Worm (Caenorhabditis elegans): ENCODE measurements around the gene gcy-12.
A peak's percentile ranks its signal among the peaks of the same experiment; 100 is the strongest.

Gene gcy-12

ce11 chrII:5310795-5311194 is 1.1 kb upstream of the gcy-12 start:
- no peak for TF ChIP-seq nfya-1 (tag; optimal IDR thresholded peaks at IDR 0.05; ENCODE audit: insufficient read depth)
- TF ChIP-seq ztf-4 (tag; optimal IDR thresholded peaks at IDR 0.05), result no peak
- no peak for TF ChIP-seq lin-39 (tag; optimal IDR thresholded peaks at IDR 0.05)
- no peak for TF ChIP-seq tbx-2 (tag; optimal IDR thresholded peaks at IDR 0.05)
- TF ChIP-seq egl-5 (tag; optimal IDR thresholded peaks at IDR 0.05), result no peak
- TF ChIP-seq R02D3.7 (tag; optimal IDR thresholded peaks at IDR 0.05), result no peak
- no peak for TF ChIP-seq lin-15B (tag; optimal IDR thresholded peaks at IDR 0.05)
- no peak for TF ChIP-seq ceh-82 (tag; optimal IDR thresholded peaks at IDR 0.05)
- no peak for TF ChIP-seq jun-1 (tag; optimal IDR thresholded peaks at IDR 0.05)
- TF ChIP-seq ztf-11 (tag; optimal IDR thresholded peaks at IDR 0.05), result no peak

DNA sequence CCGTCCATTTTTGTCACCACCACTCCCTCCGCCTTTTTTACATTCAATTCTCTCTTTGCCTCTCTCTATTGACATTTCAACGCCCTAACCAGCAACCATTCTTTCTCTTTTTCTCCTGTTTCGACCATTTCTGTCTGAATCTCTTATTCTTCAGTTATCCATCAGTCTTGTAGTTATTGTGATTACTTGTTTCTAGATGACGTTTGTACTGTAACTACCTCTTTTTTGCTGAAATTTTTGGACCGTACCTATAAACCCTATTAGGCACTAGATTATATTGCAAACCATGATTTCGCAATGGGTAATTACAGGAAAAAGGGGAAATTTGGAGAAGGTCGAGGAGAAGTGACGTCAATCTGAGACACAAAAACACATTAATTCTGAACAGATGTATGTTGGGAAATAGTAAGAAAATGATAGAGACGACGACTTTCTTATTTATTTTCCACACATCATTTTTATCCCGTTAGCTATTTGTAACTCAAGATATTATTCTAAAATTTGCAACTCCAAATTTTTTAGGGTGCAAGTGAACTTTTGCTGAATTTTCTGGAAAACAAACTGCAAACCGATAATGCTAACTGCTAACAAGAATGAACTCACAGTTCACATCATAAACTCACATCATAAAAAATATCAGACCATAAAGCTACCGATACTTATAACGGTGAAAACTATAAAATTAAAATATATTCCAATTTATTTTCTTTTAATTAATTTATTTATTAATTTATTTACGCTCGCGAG is 8.5 kb downstream of the gcy-12 start:
- TF ChIP-seq jun-1 (tag; optimal IDR thresholded peaks at IDR 0.05) (no peak), egl-5 (tag; optimal IDR thresholded peaks at IDR 0.05) (peak; percentile 2), zag-1 (tag; optimal IDR thresholded peaks at IDR 0.05) (no peak), lsy-12 (tag; optimal IDR thresholded peaks at IDR 0.05) (no peak), R02D3.7 (tag; optimal IDR thresholded peaks at IDR 0.05) (no peak), hmg-11 (tag; optimal IDR thresholded peaks at IDR 0.05) (peak; percentile 9), nhr-23 (tag; optimal IDR thresholded peaks at IDR 0.05) (peak; percentile 36), skn-1 (tag; optimal IDR thresholded peaks at IDR 0.05) (no peak), ceh-82 (tag; optimal IDR thresholded peaks at IDR 0.05) (no peak), nhr-43 (tag; optimal IDR thresholded peaks at IDR 0.05; ENCODE audit: poor library complexity, severe bottlenecking) (no peak), ZK546.5 (tag; optimal IDR thresholded peaks at IDR 0.05) (no peak), ztf-11 (tag; optimal IDR thresholded peaks at IDR 0.05) (no peak), elt-3 (tag; optimal IDR thresholded peaks at IDR 0.05) (no peak), snpc-4 (tag; optimal IDR thresholded peaks at IDR 0.05) (no peak), pqm-1 (tag; optimal IDR thresholded peaks at IDR 0.05) (peak; percentile 65), ceh-16 (tag; optimal IDR thresholded peaks at IDR 0.05) (no peak), lin-39 (tag; optimal IDR thresholded peaks at IDR 0.05) (no peak), nhr-77 (tag; optimal IDR thresholded peaks at IDR 0.05) (peak; percentile 66), pha-4 (tag; optimal IDR thresholded peaks at IDR 0.05) (peak; percentile 99), elt-2 (tag; optimal IDR thresholded peaks at IDR 0.05) (peak; percentile 59), nhr-25 (tag; optimal IDR thresholded peaks at IDR 0.05) (peak; percentile 57), ceh-28 (tag; optimal IDR thresholded peaks at IDR 0.05) (peak; percentile 45)

DNA sequence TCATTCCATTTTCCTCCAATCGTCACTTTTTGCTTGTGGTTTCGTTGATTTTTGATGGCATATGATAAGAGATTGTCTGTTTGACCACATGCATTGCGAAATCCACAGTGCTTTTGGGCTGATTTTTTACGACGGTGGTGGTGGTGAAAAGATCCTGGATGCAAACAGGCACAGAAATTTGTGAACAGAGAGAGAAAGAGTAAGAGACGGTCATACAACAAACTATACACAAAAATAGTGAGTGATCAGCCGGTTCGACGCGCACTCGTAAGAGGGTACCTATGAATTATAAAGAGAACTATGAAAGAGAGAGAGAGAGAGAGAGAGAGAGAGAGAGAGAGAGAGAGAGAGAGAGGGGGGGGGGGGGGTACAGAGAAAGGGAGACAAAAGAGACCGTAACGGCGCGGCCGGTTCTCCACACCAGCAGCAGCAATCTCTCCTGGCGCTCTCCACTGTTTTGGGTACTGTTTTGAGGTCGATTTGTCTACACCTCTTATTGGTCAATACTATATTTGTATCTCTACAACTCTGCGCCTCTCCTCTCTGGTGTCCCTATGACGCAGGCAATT is 10.0 kb downstream of the gcy-12 start:
- TF ChIP-seq pqm-1 (tag; optimal IDR thresholded peaks at IDR 0.05), result peak; percentile 25
- TF ChIP-seq R02D3.7 (tag; optimal IDR thresholded peaks at IDR 0.05), result peak; percentile 6
- TF ChIP-seq nhr-25 (tag; optimal IDR thresholded peaks at IDR 0.05), result peak; percentile 79
- TF ChIP-seq nfya-1 (tag; optimal IDR thresholded peaks at IDR 0.05; ENCODE audit: insufficient read depth), result peak; percentile 21
- TF ChIP-seq jun-1 (tag; optimal IDR thresholded peaks at IDR 0.05), result peak; percentile 82
- TF ChIP-seq nhr-43 (tag; optimal IDR thresholded peaks at IDR 0.05; ENCODE audit: poor library complexity, severe bottlenecking), result peak; percentile 89
- no peak for TF ChIP-seq zag-1 (tag; optimal IDR thresholded peaks at IDR 0.05)
- no peak for TF ChIP-seq fkh-2 (tag; optimal IDR thresholded peaks at IDR 0.05)
- TF ChIP-seq lsy-12 (tag; optimal IDR thresholded peaks at IDR 0.05), result peak; percentile 83
- TF ChIP-seq fos-1 (tag; optimal IDR thresholded peaks at IDR 0.05), result peak; percentile 8
- TF ChIP-seq elt-2 (tag; optimal IDR thresholded peaks at IDR 0.05), result peak; percentile 80
- peak; percentile 45 for TF ChIP-seq ceh-28 (tag; optimal IDR thresholded peaks at IDR 0.05)
- TF ChIP-seq egl-27 (tag; optimal IDR thresholded peaks at IDR 0.05), result no peak
- peak; percentile 33 for TF ChIP-seq elt-1 (tag; optimal IDR thresholded peaks at IDR 0.05)
- TF ChIP-seq tbx-2 (tag; optimal IDR thresholded peaks at IDR 0.05), result peak; percentile 45
- peak; percentile 74 for TF ChIP-seq pha-4 (tag; optimal IDR thresholded peaks at IDR 0.05)
- peak in 2 of 3 experiments; percentile 46 to 94 for TF ChIP-seq elt-3 (tag; optimal IDR thresholded peaks at IDR 0.05)
- TF ChIP-seq nhr-28 (tag; optimal IDR thresholded peaks at IDR 0.05), result no peak
- peak; percentile 77 for TF ChIP-seq nhr-23 (tag; optimal IDR thresholded peaks at IDR 0.05)

DNA sequence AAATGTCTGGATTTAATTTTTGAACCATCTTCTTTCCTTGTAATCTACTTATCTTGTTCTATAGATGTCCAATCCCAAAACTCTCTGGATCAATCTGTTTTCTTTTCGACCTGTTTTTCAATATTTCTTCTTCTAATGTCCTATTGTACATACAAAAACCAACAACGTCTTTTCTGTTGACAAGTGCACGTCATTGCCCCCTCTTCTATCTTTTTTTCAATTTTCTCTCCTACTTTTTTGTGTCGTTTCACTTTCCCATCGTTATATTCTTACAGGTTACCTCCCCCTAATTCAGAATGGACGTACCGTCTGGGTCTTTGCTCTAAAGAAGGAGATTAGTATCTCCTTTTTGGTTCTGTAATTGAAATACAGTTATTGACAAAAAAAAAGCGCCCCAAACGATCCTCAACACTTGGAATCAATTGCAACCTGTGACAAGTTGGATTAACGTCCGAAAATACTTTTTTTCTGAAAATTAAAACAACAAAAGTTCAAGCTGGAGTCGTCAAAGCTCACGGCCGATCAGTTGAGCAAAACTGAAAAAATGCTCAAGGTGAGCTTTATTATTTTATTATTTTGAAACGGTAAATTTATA is 11.0 kb downstream of the gcy-12 start, which contains the start of gene vhp-1:
Gene vhp-1 (plus strand): TSS at position 545 of the 595 bp plus-strand sequence.
- TF ChIP-seq nhr-23 (tag; optimal IDR thresholded peaks at IDR 0.05), result peak; percentile 16
- TF ChIP-seq ZK546.5 (tag; optimal IDR thresholded peaks at IDR 0.05), result no peak
- no peak for TF ChIP-seq jun-1 (tag; optimal IDR thresholded peaks at IDR 0.05)
- peak; percentile 61 for TF ChIP-seq pha-4 (tag; optimal IDR thresholded peaks at IDR 0.05)

Measured in whole organism, L3 larva.